Worm (Caenorhabditis elegans): Measurements from ENCODE around the gene lips-11.

Gene lips-11

ce11 chrII:1104409-1104808 lies 6.4 kb downstream of the lips-11 start, which contains the start of gene T13B5.9:
TSS of gene T13B5.9 (minus strand) at chrII:1104509.
- no peak for TF ChIP-seq ref-1 (GFP tag; conservative IDR thresholded peaks at IDR 0.05)
- TF ChIP-seq T22C8.4 (GFP tag; IDR thresholded peaks at IDR 0.05), result no peak
- TF ChIP-seq med-1 (GFP tag; optimal IDR thresholded peaks at IDR 0.05; ENCODE audit: insufficient read depth), result no peak
- no peak for TF ChIP-seq ztf-29 (GFP tag; IDR thresholded peaks at IDR 0.05)
- no peak for TF ChIP-seq klf-2 (GFP tag; conservative IDR thresholded peaks at IDR 0.05)
- no peak for TF ChIP-seq ztf-23 (GFP tag; IDR thresholded peaks at IDR 0.05)
- no peak for TF ChIP-seq flt-1 (GFP tag; IDR thresholded peaks at IDR 0.05)
- TF ChIP-seq cog-1 (tag; optimal IDR thresholded peaks at IDR 0.05), result no peak
- TF ChIP-seq tab-1 (GFP tag; IDR thresholded peaks at IDR 0.05), result no peak

ce11 chrII:1103484-1104100 lies 7.2 kb downstream of the lips-11 start:
- no peak for TF ChIP-seq tab-1 (GFP tag; IDR thresholded peaks at IDR 0.05)
- TF ChIP-seq cog-1 (tag; optimal IDR thresholded peaks at IDR 0.05), result no peak
- TF ChIP-seq med-1 (GFP tag; optimal IDR thresholded peaks at IDR 0.05; ENCODE audit: insufficient read depth), result no peak
- no peak for TF ChIP-seq ref-1 (GFP tag; conservative IDR thresholded peaks at IDR 0.05)
- no peak for TF ChIP-seq T22C8.4 (GFP tag; IDR thresholded peaks at IDR 0.05)
- TF ChIP-seq klf-2 (GFP tag; conservative IDR thresholded peaks at IDR 0.05), result no peak
- no peak for TF ChIP-seq ztf-23 (GFP tag; IDR thresholded peaks at IDR 0.05)
- no peak for TF ChIP-seq ztf-29 (GFP tag; IDR thresholded peaks at IDR 0.05)
- TF ChIP-seq flt-1 (GFP tag; IDR thresholded peaks at IDR 0.05), result no peak

ce11 chrII:1102209-1102608 lies 8.6 kb downstream of the lips-11 start:
- TF ChIP-seq ref-1 (GFP tag; conservative IDR thresholded peaks at IDR 0.05) (no peak), klf-2 (GFP tag; conservative IDR thresholded peaks at IDR 0.05) (no peak), med-1 (GFP tag; optimal IDR thresholded peaks at IDR 0.05; ENCODE audit: insufficient read depth) (no peak), cog-1 (tag; optimal IDR thresholded peaks at IDR 0.05) (no peak), tab-1 (GFP tag; IDR thresholded peaks at IDR 0.05) (no peak), flt-1 (GFP tag; IDR thresholded peaks at IDR 0.05) (no peak), T22C8.4 (GFP tag; IDR thresholded peaks at IDR 0.05) (no peak), ztf-29 (GFP tag; IDR thresholded peaks at IDR 0.05) (no peak), ztf-23 (GFP tag; IDR thresholded peaks at IDR 0.05) (no peak)

ce11 chrII:1101413-1101812 lies 9.4 kb downstream of the lips-11 start:
- TF ChIP-seq tab-1 (GFP tag; IDR thresholded peaks at IDR 0.05) (no peak), cog-1 (tag; optimal IDR thresholded peaks at IDR 0.05) (no peak), med-1 (GFP tag; optimal IDR thresholded peaks at IDR 0.05; ENCODE audit: insufficient read depth) (no peak), ztf-23 (GFP tag; IDR thresholded peaks at IDR 0.05) (no peak), klf-2 (GFP tag; conservative IDR thresholded peaks at IDR 0.05) (no peak)

- TF ChIP-seq flt-1 (GFP tag; IDR thresholded peaks at IDR 0.05), result no peak
- no peak for TF ChIP-seq klf-2 (GFP tag; conservative IDR thresholded peaks at IDR 0.05)
- no peak for TF ChIP-seq ref-1 (GFP tag; conservative IDR thresholded peaks at IDR 0.05)
- TF ChIP-seq ztf-23 (GFP tag; IDR thresholded peaks at IDR 0.05), result no peak
- no peak for TF ChIP-seq T22C8.4 (GFP tag; IDR thresholded peaks at IDR 0.05)
- no peak for TF ChIP-seq cog-1 (tag; optimal IDR thresholded peaks at IDR 0.05)
- TF ChIP-seq ztf-29 (GFP tag; IDR thresholded peaks at IDR 0.05), result no peak
- no peak for TF ChIP-seq med-1 (GFP tag; optimal IDR thresholded peaks at IDR 0.05; ENCODE audit: insufficient read depth)
- TF ChIP-seq tab-1 (GFP tag; IDR thresholded peaks at IDR 0.05), result no peak
Measured at ce11 chrII:1100719-1101118, 10.1 kb downstream of the lips-11 start, which contains the start of gene pho-14. TSS of gene pho-14 (minus strand) at chrII:1100819.

- TF ChIP-seq ztf-23 (GFP tag; IDR thresholded peaks at IDR 0.05) (no peak), flt-1 (GFP tag; IDR thresholded peaks at IDR 0.05) (no peak), klf-2 (GFP tag; conservative IDR thresholded peaks at IDR 0.05) (no peak), cog-1 (tag; optimal IDR thresholded peaks at IDR 0.05) (no peak), med-1 (GFP tag; optimal IDR thresholded peaks at IDR 0.05; ENCODE audit: insufficient read depth) (no peak), ztf-29 (GFP tag; IDR thresholded peaks at IDR 0.05) (no peak), ref-1 (GFP tag; conservative IDR thresholded peaks at IDR 0.05) (no peak), tab-1 (GFP tag; IDR thresholded peaks at IDR 0.05) (no peak), T22C8.4 (GFP tag; IDR thresholded peaks at IDR 0.05) (no peak)
Measured at ce11 chrII:1091706-1092105, 19.1 kb downstream of the lips-11 start, which contains the start of gene snf-3. TSS of gene snf-3 (plus strand) at chrII:1092006.

- TF ChIP-seq flt-1 (GFP tag; IDR thresholded peaks at IDR 0.05), result no peak
- no peak for TF ChIP-seq klf-2 (GFP tag; conservative IDR thresholded peaks at IDR 0.05)
- TF ChIP-seq ztf-23 (GFP tag; IDR thresholded peaks at IDR 0.05), result no peak
- no peak for TF ChIP-seq T22C8.4 (GFP tag; IDR thresholded peaks at IDR 0.05)
- no peak for TF ChIP-seq tab-1 (GFP tag; IDR thresholded peaks at IDR 0.05)
- no peak for TF ChIP-seq cog-1 (tag; optimal IDR thresholded peaks at IDR 0.05)
- no peak for TF ChIP-seq med-1 (GFP tag; optimal IDR thresholded peaks at IDR 0.05; ENCODE audit: insufficient read depth)
- TF ChIP-seq ztf-29 (GFP tag; IDR thresholded peaks at IDR 0.05), result no peak
- TF ChIP-seq ref-1 (GFP tag; conservative IDR thresholded peaks at IDR 0.05), result no peak
Measured at ce11 chrII:1090743-1091142, 20.1 kb downstream of the lips-11 start.

ce11 chrII:1088527-1089230 lies 22.1 kb downstream of the lips-11 start:
- TF ChIP-seq tab-1 (GFP tag; IDR thresholded peaks at IDR 0.05), result no peak

ce11 chrII:1086479-1086878 lies 24.3 kb downstream of the lips-11 start:
- TF ChIP-seq ztf-29 (GFP tag; IDR thresholded peaks at IDR 0.05), result no peak
- no peak for TF ChIP-seq flt-1 (GFP tag; IDR thresholded peaks at IDR 0.05)
- no peak for TF ChIP-seq ztf-23 (GFP tag; IDR thresholded peaks at IDR 0.05)
- TF ChIP-seq tab-1 (GFP tag; IDR thresholded peaks at IDR 0.05), result no peak
- TF ChIP-seq cog-1 (tag; optimal IDR thresholded peaks at IDR 0.05), result no peak
- no peak for TF ChIP-seq med-1 (GFP tag; optimal IDR thresholded peaks at IDR 0.05; ENCODE audit: insufficient read depth)
- TF ChIP-seq klf-2 (GFP tag; conservative IDR thresholded peaks at IDR 0.05), result no peak
